Fruit fly (Drosophila melanogaster): ENCODE results near the gene crp.

The crp gene

DNA sequence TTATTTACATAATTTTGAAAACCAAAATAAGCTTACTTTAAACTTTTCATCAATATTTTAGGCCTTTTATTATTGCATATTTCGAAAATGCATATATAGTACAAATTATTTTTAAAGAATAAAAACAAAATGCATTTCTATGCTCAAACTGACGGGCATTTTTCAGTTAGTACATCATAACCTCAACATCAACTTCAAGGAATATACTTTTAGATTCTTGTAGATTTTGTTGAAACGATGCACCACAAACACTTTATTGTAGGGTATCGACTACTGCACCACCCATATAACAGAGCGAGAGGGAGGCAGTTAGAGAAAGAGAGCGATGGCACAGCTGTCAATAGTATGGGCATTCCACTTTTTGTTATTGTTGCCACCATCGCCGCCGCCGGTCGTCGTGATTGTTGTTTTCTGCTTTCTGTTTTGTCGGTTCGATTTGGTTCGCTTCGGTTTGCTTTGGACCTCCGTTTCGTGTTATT lies 7.7 kb downstream of the crp start:
- TF ChIP-seq CG12768 (GFP tag; optimal IDR thresholded peaks at IDR 0.05) (peak; percentile 23), Mnt (GFP tag; optimal IDR thresholded peaks at IDR 0.05) (peak; percentile 56), kay (GFP tag; ENCODE audit: borderline replicate concordance) (no peak), CG7045 (GFP tag; optimal IDR thresholded peaks at IDR 0.05) (peak; percentile 73), pad (GFP tag; optimal IDR thresholded peaks at IDR 0.05) (peak; percentile 59), CG11617 (GFP tag; optimal IDR thresholded peaks at IDR 0.05) (peak; percentile 57), CG1620 (GFP tag; optimal IDR thresholded peaks at IDR 0.05) (peak; percentile 51), toe (GFP tag; optimal IDR thresholded peaks at IDR 0.05) (peak; percentile 69), Hr96 (GFP tag; optimal IDR thresholded peaks at IDR 0.05) (peak; percentile 63), CG14711 (tag; optimal IDR thresholded peaks at IDR 0.05) (peak; percentile 67), Clk (GFP tag; optimal IDR thresholded peaks at IDR 0.05) (no peak), Crg-1 (GFP tag; optimal IDR thresholded peaks at IDR 0.05) (no peak), bab1 (GFP tag; optimal IDR thresholded peaks at IDR 0.05) (peak; percentile 79), CG33017 (tag; optimal IDR thresholded peaks at IDR 0.05) (peak; percentile 81), CG5204 (GFP tag; optimal IDR thresholded peaks at IDR 0.05) (peak; percentile 83), cnc (optimal IDR thresholded peaks at IDR 0.05) (no peak), tj (GFP tag; optimal IDR thresholded peaks at IDR 0.05) (peak; percentile 72), ovo (GFP tag; optimal IDR thresholded peaks at IDR 0.05) (no peak), cic (GFP tag; optimal IDR thresholded peaks at IDR 0.05) (peak; percentile 59), CG7101 (tag; optimal IDR thresholded peaks at IDR 0.05) (peak; percentile 71)

DNA sequence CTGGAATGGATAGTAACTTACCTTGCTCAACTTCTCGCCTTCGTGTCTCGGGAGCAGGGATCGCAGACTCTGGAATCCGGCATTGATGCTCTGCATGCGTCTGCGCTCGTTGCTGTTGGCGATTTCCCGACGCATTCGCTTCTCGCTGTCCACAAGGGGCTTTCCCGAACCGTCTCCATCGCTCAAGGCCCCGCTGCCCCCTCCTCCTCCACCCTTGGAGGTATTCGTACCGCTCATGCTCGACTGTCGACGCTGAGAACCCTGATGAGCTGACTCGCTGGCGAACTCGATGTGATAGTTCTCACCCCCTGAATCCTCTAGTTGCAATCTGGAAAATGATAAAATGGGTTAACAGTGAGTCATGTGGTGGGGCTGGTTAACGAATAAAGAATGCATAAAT lies 8.7 kb downstream of the crp start:
- no peak for TF ChIP-seq CG7101 (tag; optimal IDR thresholded peaks at IDR 0.05)

DNA sequence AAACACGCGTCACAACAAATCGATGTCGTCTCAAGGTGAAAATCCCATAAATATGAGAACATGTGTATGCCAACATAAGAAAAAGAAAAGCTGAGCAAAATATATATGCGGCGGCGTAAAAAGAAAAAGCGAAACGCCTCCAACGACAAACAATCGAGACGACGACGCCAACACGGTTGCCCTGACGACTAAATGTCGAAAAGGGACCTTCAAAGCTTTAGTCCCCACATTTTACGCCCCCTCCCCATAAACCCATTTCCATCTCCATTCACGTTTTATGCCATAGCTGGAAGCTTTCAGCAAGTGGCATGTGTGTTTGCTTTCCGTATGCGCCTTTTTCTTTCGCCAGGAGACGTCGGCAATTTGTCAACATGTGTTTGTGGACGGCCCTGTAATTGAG lies 9.6 kb downstream of the crp start:
- TF ChIP-seq toe (GFP tag; optimal IDR thresholded peaks at IDR 0.05) (no peak), CG7101 (tag; optimal IDR thresholded peaks at IDR 0.05) (no peak), CG11617 (GFP tag; optimal IDR thresholded peaks at IDR 0.05) (no peak), bab1 (GFP tag; optimal IDR thresholded peaks at IDR 0.05) (no peak), pad (GFP tag; optimal IDR thresholded peaks at IDR 0.05) (no peak), Hr96 (GFP tag; optimal IDR thresholded peaks at IDR 0.05) (no peak), cnc (optimal IDR thresholded peaks at IDR 0.05) (no peak), kay (GFP tag; ENCODE audit: borderline replicate concordance) (no peak), ovo (GFP tag; optimal IDR thresholded peaks at IDR 0.05) (no peak), Clk (GFP tag; optimal IDR thresholded peaks at IDR 0.05) (no peak), tj (GFP tag; optimal IDR thresholded peaks at IDR 0.05) (no peak), CG7045 (GFP tag; optimal IDR thresholded peaks at IDR 0.05) (no peak)

DNA sequence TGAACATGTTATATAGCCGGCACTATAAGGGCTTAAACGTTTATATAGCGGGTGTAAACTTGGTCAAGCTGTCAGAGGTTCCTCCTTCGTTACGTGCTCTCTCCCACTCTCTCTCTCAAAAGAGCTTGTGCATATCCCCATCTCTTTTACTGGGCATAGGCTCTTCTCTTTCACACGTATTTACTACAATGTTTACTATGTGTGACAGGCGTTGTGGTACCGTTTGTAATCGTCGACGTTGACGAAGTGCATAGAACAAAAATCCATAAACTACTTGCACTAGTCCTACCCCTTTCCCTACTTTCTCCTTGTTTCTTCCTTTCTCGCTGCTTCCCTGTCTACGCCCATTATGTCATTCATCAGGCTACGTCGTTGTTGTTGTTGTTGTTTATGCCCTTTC lies 10.7 kb downstream of the crp start:
- no peak for TF ChIP-seq Clk (GFP tag; optimal IDR thresholded peaks at IDR 0.05)
- no peak for TF ChIP-seq tj (GFP tag; optimal IDR thresholded peaks at IDR 0.05)
- no peak for TF ChIP-seq Hr96 (GFP tag; optimal IDR thresholded peaks at IDR 0.05)
- peak; percentile 27 for TF ChIP-seq pad (GFP tag; optimal IDR thresholded peaks at IDR 0.05)
- TF ChIP-seq toe (GFP tag; optimal IDR thresholded peaks at IDR 0.05) = no peak
- peak; percentile 24 for TF ChIP-seq CG7101 (tag; optimal IDR thresholded peaks at IDR 0.05)
- peak; percentile 74 for TF ChIP-seq cic (GFP tag; optimal IDR thresholded peaks at IDR 0.05)
- TF ChIP-seq CG7045 (GFP tag; optimal IDR thresholded peaks at IDR 0.05) = no peak
- TF ChIP-seq Mnt (GFP tag; optimal IDR thresholded peaks at IDR 0.05) = no peak
- no peak for TF ChIP-seq CG5204 (GFP tag; optimal IDR thresholded peaks at IDR 0.05)
- no peak for TF ChIP-seq CG14711 (tag; optimal IDR thresholded peaks at IDR 0.05)

DNA sequence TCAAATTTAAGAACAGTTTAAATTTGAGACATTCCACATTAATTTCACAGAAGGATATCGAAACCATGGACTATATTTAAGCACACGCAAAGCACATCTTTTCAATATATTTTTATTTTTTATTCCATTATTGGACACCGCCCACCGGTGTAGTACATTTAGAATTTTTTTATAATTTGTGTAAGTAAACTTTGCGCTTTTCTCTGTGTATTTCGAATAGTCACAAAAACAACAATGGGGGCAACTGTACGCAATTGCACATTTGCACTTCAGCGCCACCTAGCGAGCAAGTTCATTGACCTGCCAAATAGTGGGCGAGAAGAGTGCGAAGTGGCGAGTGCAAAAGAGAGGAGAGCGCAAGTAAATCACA lies 11.7 kb downstream of the crp start:
- TF ChIP-seq CG11617 (GFP tag; optimal IDR thresholded peaks at IDR 0.05) = peak; percentile 30
- TF ChIP-seq cnc (optimal IDR thresholded peaks at IDR 0.05) = no peak
- TF ChIP-seq pad (GFP tag; optimal IDR thresholded peaks at IDR 0.05) = peak; percentile 15
- peak; percentile 7 for TF ChIP-seq CG7045 (GFP tag; optimal IDR thresholded peaks at IDR 0.05)
- no peak for TF ChIP-seq ovo (GFP tag; optimal IDR thresholded peaks at IDR 0.05)
- TF ChIP-seq cic (GFP tag; optimal IDR thresholded peaks at IDR 0.05) = no peak
- TF ChIP-seq Mnt (GFP tag; optimal IDR thresholded peaks at IDR 0.05) = no peak
- TF ChIP-seq Crg-1 (GFP tag; optimal IDR thresholded peaks at IDR 0.05) = no peak
- TF ChIP-seq Hr96 (GFP tag; optimal IDR thresholded peaks at IDR 0.05) = no peak
- peak; percentile 30 for TF ChIP-seq Clk (GFP tag; optimal IDR thresholded peaks at IDR 0.05)
- no peak for TF ChIP-seq bab1 (GFP tag; optimal IDR thresholded peaks at IDR 0.05)
- TF ChIP-seq CG1620 (GFP tag; optimal IDR thresholded peaks at IDR 0.05) = no peak
- no peak for TF ChIP-seq CG12768 (GFP tag; optimal IDR thresholded peaks at IDR 0.05)
- peak; percentile 26 for TF ChIP-seq CG7101 (tag; optimal IDR thresholded peaks at IDR 0.05)
- TF ChIP-seq tj (GFP tag; optimal IDR thresholded peaks at IDR 0.05) = peak; percentile 24
- TF ChIP-seq CG5204 (GFP tag; optimal IDR thresholded peaks at IDR 0.05) = peak; percentile 31
- no peak for TF ChIP-seq toe (GFP tag; optimal IDR thresholded peaks at IDR 0.05)
- peak; percentile 2 for TF ChIP-seq CG14711 (tag; optimal IDR thresholded peaks at IDR 0.05)
- no peak for TF ChIP-seq kay (GFP tag; ENCODE audit: borderline replicate concordance)
- no peak for TF ChIP-seq CG33017 (tag; optimal IDR thresholded peaks at IDR 0.05)

DNA sequence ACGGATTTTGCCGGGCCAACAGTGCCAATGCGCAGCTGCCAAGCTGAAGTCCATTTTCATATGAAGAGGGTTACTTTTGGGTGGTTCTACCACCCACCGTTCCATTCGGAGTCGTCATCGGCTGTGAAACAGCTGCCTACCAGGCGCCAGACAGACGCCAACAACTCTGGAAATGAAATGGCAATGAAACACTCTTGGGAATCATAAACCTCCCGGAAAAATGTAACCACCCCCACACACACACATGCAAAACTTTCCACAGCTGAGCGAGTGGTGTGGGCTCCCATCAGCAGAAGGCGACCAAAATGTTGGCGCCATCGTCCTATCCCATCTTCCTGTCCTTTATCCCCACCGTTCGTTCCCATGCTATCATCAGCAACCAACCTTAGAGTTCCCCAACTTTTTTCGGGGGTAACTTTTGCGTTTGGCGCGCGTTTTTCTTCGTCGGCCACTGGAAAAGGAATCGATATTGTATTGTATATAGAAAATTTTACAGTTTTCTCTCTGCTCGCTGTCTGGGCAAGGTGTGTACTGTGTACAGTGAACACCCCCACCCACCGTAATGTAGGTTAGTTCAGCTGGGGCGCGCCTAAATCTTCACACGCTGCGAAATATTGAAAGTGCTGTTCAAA lies 12.2 kb downstream of the crp start:
- TF ChIP-seq toe (GFP tag; optimal IDR thresholded peaks at IDR 0.05) (no peak), Hr96 (GFP tag; optimal IDR thresholded peaks at IDR 0.05) (no peak), kay (GFP tag; ENCODE audit: borderline replicate concordance) (no peak), pad (GFP tag; optimal IDR thresholded peaks at IDR 0.05) (no peak), CG12768 (GFP tag; optimal IDR thresholded peaks at IDR 0.05) (no peak), cnc (optimal IDR thresholded peaks at IDR 0.05) (no peak), cic (GFP tag; optimal IDR thresholded peaks at IDR 0.05) (no peak), CG7045 (GFP tag; optimal IDR thresholded peaks at IDR 0.05) (no peak), CG11617 (GFP tag; optimal IDR thresholded peaks at IDR 0.05) (no peak), bab1 (GFP tag; optimal IDR thresholded peaks at IDR 0.05) (no peak), CG5204 (GFP tag; optimal IDR thresholded peaks at IDR 0.05) (no peak), Crg-1 (GFP tag; optimal IDR thresholded peaks at IDR 0.05) (no peak), Clk (GFP tag; optimal IDR thresholded peaks at IDR 0.05) (no peak), CG33017 (tag; optimal IDR thresholded peaks at IDR 0.05) (no peak), CG1620 (GFP tag; optimal IDR thresholded peaks at IDR 0.05) (no peak), CG14711 (tag; optimal IDR thresholded peaks at IDR 0.05) (no peak), CG7101 (tag; optimal IDR thresholded peaks at IDR 0.05) (no peak), Mnt (GFP tag; optimal IDR thresholded peaks at IDR 0.05) (no peak)

All from whole organism, adult.